Worm (Caenorhabditis elegans) whole organism, L3 larva: Measurements from ENCODE around the gene dct-17.
A peak's percentile ranks its signal among the peaks of the same experiment; 100 is the strongest.

Experiments used
- aly-2 ChIP-seq: fragments of 150-350 bp; optimal IDR thresholded peaks from 2 replicates; lab custom pipeline; 2014; ENCODE audit warnings: missing biosample characterization, missing genetic modification characterization
- ama-1 ChIP-seq: fragments of 150-350 bp; optimal IDR thresholded peaks from 2 replicates; lab custom pipeline; 2018
- ceh-16 ChIP-seq: sonication (generic microtip); optimal IDR thresholded peaks from 2 replicates; lab custom pipeline; 2017; ENCODE audit warnings: missing biosample characterization, missing genetic modification characterization
- daf-12 ChIP-seq: fragments of 150-350 bp; optimal IDR thresholded peaks from 2 replicates; lab custom pipeline; 2014; ENCODE audit warnings: missing biosample characterization, missing genetic modification reagents, missing genetic modification characterization
- nhr-23 ChIP-seq: fragments of 150-350 bp; optimal IDR thresholded peaks from 2 replicates; lab custom pipeline; 2014; ENCODE audit warnings: missing biosample characterization, missing genetic modification reagents, missing genetic modification characterization
- nhr-28 ChIP-seq: fragments of 150-350 bp; optimal IDR thresholded peaks from 2 replicates; lab custom pipeline; 2014; ENCODE audit warnings: missing biosample characterization, missing genetic modification characterization
- pqm-1 ChIP-seq: fragments of 150-350 bp; optimal IDR thresholded peaks from 2 replicates; lab custom pipeline; 2017; ENCODE audit warnings: missing biosample characterization, missing genetic modification characterization, inconsistent platforms

- TF ChIP-seq daf-12 (tag; lab: Kevin White, UChicago) (no peak), ceh-16 (no peak), aly-2 (no peak), nhr-28 (tag; lab: Kevin White, UChicago) (no peak), pqm-1 (peak; percentile 80), ama-1 (no peak), nhr-23 (tag; lab: Kevin White, UChicago) (no peak)
Observed at ce11 chrV:13739901-13740300, 9.3 kb upstream of the dct-17 start.
